Fruit fly (Drosophila melanogaster) whole organism, adult: ENCODE results near the gene Amnionless.

Source experiments
- CG14711 ChIP-seq: fragments of 200-800 bp; sonication (Bioruptor generic); optimal IDR thresholded peaks from 2 replicates; lab custom pipeline; 2018; ENCODE audit warnings: missing biosample characterization, mild to moderate bottlenecking, missing genetic modification characterization, moderate library complexity
- CG5204 ChIP-seq: fragments of 200-800 bp; sonication (Bioruptor generic); optimal IDR thresholded peaks from 2 replicates; lab custom pipeline; 2016; ENCODE audit warnings: missing biosample characterization, missing genetic modification characterization
- CG7045 ChIP-seq: fragments of 200-800 bp; sonication (Bioruptor generic); optimal IDR thresholded peaks from 2 replicates; lab custom pipeline; 2017; ENCODE audit warnings: missing biosample characterization, mild to moderate bottlenecking, missing genetic modification characterization
- kay ChIP-seq: fragments of 200-800 bp; sonication (Bioruptor generic); peaks from one replicate; lab custom pipeline; 2016; ENCODE audit warnings: missing biosample characterization, missing genetic modification characterization, borderline replicate concordance
- ovo ChIP-seq: fragments of 200-800 bp; sonication (Bioruptor generic); optimal IDR thresholded peaks from 2 replicates; lab custom pipeline; 2016; ENCODE audit warnings: missing biosample characterization, missing genetic modification characterization
- toe ChIP-seq: fragments of 200-800 bp; sonication (Bioruptor generic); optimal IDR thresholded peaks from 2 replicates; lab custom pipeline; 2016; ENCODE audit warnings: missing biosample characterization, missing genetic modification characterization

dm6 chr2L:292301-292700 is 3.4 kb upstream of the Amnionless start, which contains the start of gene CG11562:
- TF ChIP-seq CG14711 (tag; lab: Kevin White, UChicago) (no peak), CG7045 (GFP tag; lab: Kevin White, UChicago) (no peak), CG5204 (GFP tag; lab: Kevin White, UChicago) (no peak), ovo (GFP tag; lab: Kevin White, UChicago) (no peak), toe (GFP tag; lab: Kevin White, UChicago) (no peak), kay (GFP tag; lab: Kevin White, UChicago) (no peak)
